Worm (Caenorhabditis elegans) whole organism, late embryonic: ENCODE results near the gene T24C12.4.

Experiments
- ahr-1 ChIP-seq: sonication (generic microtip); optimal IDR thresholded peaks from 2 replicates; lab custom pipeline; 2016; ENCODE audit warnings: missing genetic modification characterization, missing compliant biosample characterization
- ceh-18 ChIP-seq: sonication (generic microtip); optimal IDR thresholded peaks from 2 replicates; lab custom pipeline; 2016; ENCODE audit warnings: missing genetic modification characterization, missing compliant biosample characterization
- fkh-10 ChIP-seq: fragments of 150-350 bp; optimal IDR thresholded peaks from 2 replicates; lab custom pipeline; 2014; ENCODE audit warnings: missing biosample characterization, missing genetic modification reagents, missing genetic modification characterization
- lin-11 ChIP-seq: fragments of 200-800 bp; sonication (Bioruptor generic); optimal IDR thresholded peaks from 2 replicates; lab custom pipeline; 2018; ENCODE audit warnings: mild to moderate bottlenecking, missing genetic modification characterization, missing compliant biosample characterization
- nfya-1 ChIP-seq: sonication (generic microtip); optimal IDR thresholded peaks from 2 replicates; lab custom pipeline; 2017; ENCODE audit warnings: missing genetic modification characterization, mild to moderate bottlenecking, missing compliant biosample characterization, antibody characterized with exemption, moderate library complexity
- nhr-11 ChIP-seq: fragments of 150-350 bp; optimal IDR thresholded peaks from 2 replicates; lab custom pipeline; 2014; ENCODE audit warnings: missing biosample characterization, missing genetic modification characterization
- odd-2 ChIP-seq: sonication (generic microtip); optimal IDR thresholded peaks from 2 replicates; lab custom pipeline; 2017; ENCODE audit warnings: antibody characterized with exemption, mild to moderate bottlenecking, missing genetic modification characterization, missing compliant biosample characterization
- pha-4 ChIP-seq: fragments of 150-350 bp; optimal IDR thresholded peaks from 2 replicates; lab custom pipeline; 2018; ENCODE audit warnings: missing biosample characterization, missing genetic modification reagents, missing genetic modification characterization
- tbx-2 ChIP-seq: sonication (generic microtip); optimal IDR thresholded peaks from 2 replicates; lab custom pipeline; 2016; ENCODE audit warnings: missing genetic modification characterization, missing compliant biosample characterization

DNA sequence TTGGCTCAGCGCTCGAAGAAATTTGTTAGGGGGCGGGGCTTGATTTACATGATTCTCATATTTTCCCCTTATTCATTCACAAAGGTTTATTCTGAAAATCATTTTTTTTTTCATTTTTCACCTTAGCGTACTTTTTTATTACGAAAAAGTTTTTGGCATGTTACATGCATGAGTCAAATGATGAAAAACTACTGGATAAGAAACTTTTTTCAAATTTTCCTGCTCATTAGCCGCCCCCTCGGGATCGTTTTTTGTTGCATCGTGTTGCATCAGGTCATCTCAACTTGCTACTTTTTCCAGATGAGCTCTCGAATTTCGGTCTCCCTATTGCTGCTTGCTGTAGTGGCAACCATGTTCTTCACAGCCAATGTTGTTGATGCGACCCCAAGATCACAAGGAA, 41.8 kb downstream of the T24C12.4 start, which contains the start of gene pdf-2:
- TF ChIP-seq odd-2 (tag; lab: Kevin White, UChicago) (no peak), ceh-18 (tag; lab: Kevin White, UChicago) (no peak), pha-4 (tag; lab: Kevin White, UChicago) (no peak), lin-11 (tag; lab: Kevin White, UChicago) (no peak), nhr-11 (tag; lab: Kevin White, UChicago) (no peak), ahr-1 (tag; lab: Kevin White, UChicago) (no peak), fkh-10 (GFP tag; lab: Kevin White, UChicago) (no peak), nfya-1 (no peak), tbx-2 (no peak)
